Fruit fly (Drosophila melanogaster) whole organism, embryonic: Measurements from ENCODE around the gene cype.
A peak's percentile ranks its signal among the peaks of the same experiment; 100 is the strongest.

Experiments used
- Bdp1 ChIP-seq: fragments of 200-800 bp; sonication (Bioruptor generic); optimal IDR thresholded peaks from 3 replicates; lab custom pipeline; 2016; ENCODE audit warnings: missing biosample characterization, missing genetic modification characterization
- CG10267 ChIP-seq: fragments of 200-800 bp; sonication (Bioruptor generic); optimal IDR thresholded peaks from 2 replicates; lab custom pipeline; 2018; ENCODE audit warnings: missing biosample characterization, mild to moderate bottlenecking, missing genetic modification characterization, moderate library complexity
- CG10654 ChIP-seq: fragments of 200-800 bp; sonication (Bioruptor generic); optimal IDR thresholded peaks from 2 replicates; lab custom pipeline; 2016; ENCODE audit warnings: missing biosample characterization, missing genetic modification characterization
- CG11247 ChIP-seq: fragments of 200-800 bp; sonication (Bioruptor generic); IDR thresholded peaks from 2 replicates; pipeline ENCODE4 v1.3.6; 2022; ENCODE audit warnings: missing biosample characterization, missing genetic modification characterization
- CG14667 ChIP-seq: fragments of 200-800 bp; sonication (Bioruptor generic); IDR thresholded peaks from 2 replicates; pipeline ENCODE4 v1.3.6; 2022; ENCODE audit warnings: missing biosample characterization, missing genetic modification characterization
- CG1832 ChIP-seq: fragments of 200-800 bp; sonication (Bioruptor generic); optimal IDR thresholded peaks from 2 replicates; lab custom pipeline; 2017; ENCODE audit warnings: missing biosample characterization, mild to moderate bottlenecking, missing genetic modification characterization, inconsistent platforms
- CG2120 ChIP-seq: fragments of 200-800 bp; sonication (Bioruptor generic); optimal IDR thresholded peaks from 3 replicates; lab custom pipeline; 2016; ENCODE audit warnings: missing biosample characterization, missing genetic modification characterization
- CG2202 ChIP-seq: fragments of 200-800 bp; sonication (Bioruptor generic); optimal IDR thresholded peaks from 2 replicates; lab custom pipeline; 2018; ENCODE audit warnings: missing biosample characterization, mild to moderate bottlenecking, missing genetic modification characterization
- CG2678 ChIP-seq: fragments of 200-800 bp; sonication (Bioruptor generic); optimal IDR thresholded peaks from 3 replicates; lab custom pipeline; 2019; ENCODE audit warnings: missing biosample characterization, mild to moderate bottlenecking, missing genetic modification characterization, moderate library complexity
- CG3726 ChIP-seq: fragments of 200-800 bp; sonication (Bioruptor generic); IDR thresholded peaks from 3 replicates; pipeline ENCODE4, ENCODE4 v1.3.6; 2022; ENCODE audit warnings: missing biosample characterization, missing genetic modification characterization
- CG3847 ChIP-seq: fragments of 200-800 bp; sonication (Bioruptor generic); IDR thresholded peaks from 2 replicates; pipeline ENCODE4 v1.3.6; 2022; ENCODE audit warnings: missing biosample characterization, missing genetic modification characterization
- CG3995 ChIP-seq: fragments of 200-800 bp; sonication (Bioruptor generic); optimal IDR thresholded peaks from 3 replicates; lab custom pipeline; 2016; ENCODE audit warnings: missing biosample characterization, missing genetic modification characterization
- CG42726 ChIP-seq: fragments of 200-800 bp; sonication (Bioruptor generic); IDR thresholded peaks from 2 replicates; pipeline ENCODE4 v1.3.6; 2022; ENCODE audit warnings: missing biosample characterization, missing genetic modification characterization; ENCODE audit not compliant: partially characterized antibody
- CG4328 ChIP-seq: fragments of 200-800 bp; sonication (Bioruptor generic); optimal IDR thresholded peaks from 3 replicates; lab custom pipeline; 2017; ENCODE audit warnings: missing biosample characterization, missing genetic modification reagents, missing genetic modification characterization
- CG4617 ChIP-seq: fragments of 200-800 bp; sonication (Bioruptor generic); optimal IDR thresholded peaks from 3 replicates; lab custom pipeline; 2016; ENCODE audit warnings: missing biosample characterization, missing genetic modification characterization, borderline replicate concordance
- CG4730 ChIP-seq: fragments of 200-800 bp; sonication (Bioruptor generic); IDR thresholded peaks from 2 replicates; pipeline ENCODE4 v1.3.6; 2022; ENCODE audit warnings: missing biosample characterization, missing genetic modification characterization
- CG6791 ChIP-seq: fragments of 200-800 bp; sonication (Bioruptor generic); IDR thresholded peaks from 3 replicates; pipeline ENCODE4 v1.3.6; 2022; ENCODE audit warnings: missing biosample characterization, missing genetic modification characterization; ENCODE audit not compliant: partially characterized antibody
- CG7372 ChIP-seq: fragments of 200-800 bp; sonication (Bioruptor generic); IDR thresholded peaks from 2 replicates; pipeline ENCODE4 v1.3.6; 2022; ENCODE audit warnings: missing biosample characterization, missing genetic modification characterization
- CG7556 ChIP-seq: fragments of 200-800 bp; sonication (Bioruptor generic); optimal IDR thresholded peaks from 2 replicates; lab custom pipeline; 2017; ENCODE audit warnings: missing biosample characterization, mild to moderate bottlenecking, missing genetic modification characterization
- CG7839 ChIP-seq: fragments of 200-800 bp; sonication (Bioruptor generic); optimal IDR thresholded peaks from 3 replicates; lab custom pipeline; 2018; ENCODE audit warnings: missing biosample characterization, mild to moderate bottlenecking, missing genetic modification characterization, moderate library complexity
- CG8290 ChIP-seq, 3 experiments: fragments of 200-800 bp; sonication (Bioruptor generic); optimal IDR thresholded peaks; 2 replicates each; lab custom pipeline; 2016 to 2019; ENCODE audit warnings: missing biosample characterization in 3 of 3, missing genetic modification characterization in 3 of 3, mild to moderate bottlenecking in 2 of 3, moderate library complexity in 1 of 3
- CG9932 ChIP-seq: fragments of 200-800 bp; sonication (Bioruptor generic); IDR thresholded peaks from 2 replicates; pipeline ENCODE4 v1.3.6; 2022; ENCODE audit warnings: missing biosample characterization, missing genetic modification characterization
- Doc3 ChIP-seq: fragments of 200-800 bp; sonication (Bioruptor generic); IDR thresholded peaks from 3 replicates; pipeline ENCODE4 v1.3.6; 2022; ENCODE audit warnings: missing biosample characterization, missing genetic modification characterization; ENCODE audit not compliant: partially characterized antibody
- HLHmδ ChIP-seq: fragments of 200-800 bp; sonication (Bioruptor generic); optimal IDR thresholded peaks from 2 replicates; lab custom pipeline; 2018; ENCODE audit warnings: missing biosample characterization, mild to moderate bottlenecking, missing genetic modification characterization, moderate library complexity
- MBD-R2 ChIP-seq: fragments of 200-800 bp; sonication (Bioruptor generic); IDR thresholded peaks from 2 replicates; pipeline ENCODE4 v1.3.6; 2022; ENCODE audit warnings: missing biosample characterization, missing genetic modification characterization
- Stat92E ChIP-seq, 3 experiments: fragments of >200 bp in 2 of 3; fragments of 200-800 bp in 1 of 3; sonication (Bioruptor generic) in 1 of 3; optimal IDR thresholded peaks; 2 replicates each; lab custom pipeline; 2017 to 2019; ENCODE audit warnings: missing biosample characterization in 3 of 3, missing genetic modification characterization in 3 of 3, mild to moderate bottlenecking in 1 of 3, moderate library complexity in 1 of 3
- al ChIP-seq: fragments of 200-800 bp; sonication (Bioruptor generic); IDR thresholded peaks from 2 replicates; pipeline ENCODE4 v1.3.6; 2022; ENCODE audit warnings: missing biosample characterization, missing genetic modification characterization
- ap ChIP-seq: fragments of 200-800 bp; sonication (Bioruptor generic); IDR thresholded peaks from 2 replicates; pipeline ENCODE4 v1.3.6; 2022; ENCODE audit warnings: missing biosample characterization, missing genetic modification characterization
- caup ChIP-seq: fragments of 200-800 bp; sonication (Bioruptor generic); optimal IDR thresholded peaks from 3 replicates; lab custom pipeline; 2017; ENCODE audit warnings: missing biosample characterization, mild to moderate bottlenecking, missing genetic modification characterization, moderate library complexity; ENCODE audit not compliant: severe bottlenecking
- chinmo ChIP-seq: fragments of 200-800 bp; sonication (Bioruptor generic); IDR thresholded peaks from 4 replicates; pipeline ENCODE4 v1.3.6; 2022; ENCODE audit warnings: missing biosample characterization, missing genetic modification characterization; ENCODE audit not compliant: partially characterized antibody
- dimm ChIP-seq: fragments of 200-800 bp; sonication (Bioruptor generic); IDR thresholded peaks from 2 replicates; pipeline ENCODE4 v1.3.6; 2022; ENCODE audit warnings: missing biosample characterization, missing genetic modification characterization
- gce ChIP-seq: fragments of 200-800 bp; sonication (Bioruptor generic); IDR thresholded peaks from 3 replicates; pipeline ENCODE4 v1.3.6; 2022; ENCODE audit warnings: missing biosample characterization, missing genetic modification characterization
- gcm2 ChIP-seq: fragments of 200-800 bp; sonication (Bioruptor generic); optimal IDR thresholded peaks from 2 replicates; lab custom pipeline; 2016; ENCODE audit warnings: missing biosample characterization, missing genetic modification characterization
- grau ChIP-seq: fragments of 200-800 bp; optimal IDR thresholded peaks from 3 replicates; lab custom pipeline; 2019; ENCODE audit warnings: missing biosample characterization, mild to moderate bottlenecking, missing genetic modification characterization, moderate library complexity
- grn ChIP-seq: fragments of 200-800 bp; sonication (Bioruptor generic); optimal IDR thresholded peaks from 3 replicates; lab custom pipeline; 2017; ENCODE audit warnings: missing biosample characterization, missing genetic modification characterization
- inv ChIP-seq: fragments of 200-800 bp; sonication (Bioruptor generic); IDR thresholded peaks from 2 replicates; pipeline ENCODE4 v1.3.6; 2022; ENCODE audit warnings: missing biosample characterization, missing genetic modification characterization; ENCODE audit not compliant: partially characterized antibody
- jigr1 ChIP-seq: fragments of 200-800 bp; sonication (Bioruptor generic); IDR thresholded peaks from 3 replicates; pipeline ENCODE4 v1.3.6; 2022; ENCODE audit warnings: missing biosample characterization, missing genetic modification characterization
- jumu ChIP-seq: fragments of 200-800 bp; sonication (Bioruptor generic); optimal IDR thresholded peaks from 3 replicates; lab custom pipeline; 2016; ENCODE audit warnings: missing biosample characterization, missing genetic modification characterization
- kni ChIP-seq: fragments of 200-800 bp; sonication (Bioruptor generic); optimal IDR thresholded peaks from 3 replicates; lab custom pipeline; 2017; ENCODE audit warnings: mild to moderate bottlenecking, missing biosample characterization, missing genetic modification reagents, missing genetic modification characterization
- mam ChIP-seq: fragments of 200-800 bp; sonication (Bioruptor generic); optimal IDR thresholded peaks from 3 replicates; lab custom pipeline; 2016; ENCODE audit warnings: missing biosample characterization, missing genetic modification characterization
- ranshi ChIP-seq: fragments of 200-800 bp; sonication (Bioruptor generic); IDR thresholded peaks from 2 replicates; pipeline ENCODE4 v1.3.6; 2022; ENCODE audit warnings: missing biosample characterization, missing genetic modification characterization
- run ChIP-seq: fragments of 200-800 bp; sonication (Bioruptor generic); optimal IDR thresholded peaks from 3 replicates; lab custom pipeline; 2018; ENCODE audit warnings: missing biosample characterization, mild to moderate bottlenecking, missing genetic modification characterization
- sisA ChIP-seq: fragments of 200-800 bp; sonication (Bioruptor generic); IDR thresholded peaks from 2 replicates; pipeline ENCODE4 v1.3.6; 2022; ENCODE audit warnings: missing biosample characterization, missing genetic modification characterization
- so ChIP-seq: fragments of 200-800 bp; sonication (Bioruptor generic); IDR thresholded peaks from 3 replicates; pipeline ENCODE4 v1.3.6; 2022; ENCODE audit warnings: missing biosample characterization, missing genetic modification characterization
- twi ChIP-seq: fragments of 200-800 bp; optimal IDR thresholded peaks from 2 replicates; lab custom pipeline; 2019; ENCODE audit warnings: missing biosample characterization, mild to moderate bottlenecking, missing genetic modification characterization, moderate library complexity
- wek ChIP-seq: fragments of 200-800 bp; sonication (Bioruptor generic); optimal IDR thresholded peaks from 3 replicates; lab custom pipeline; 2018; ENCODE audit warnings: missing biosample characterization, mild to moderate bottlenecking, missing genetic modification characterization, moderate library complexity
- zen ChIP-seq: fragments of 200-800 bp; sonication (Bioruptor generic); optimal IDR thresholded peaks from 3 replicates; lab custom pipeline; 2018; ENCODE audit warnings: missing biosample characterization, mild to moderate bottlenecking, missing genetic modification characterization, moderate library complexity

cype gene

DNA sequence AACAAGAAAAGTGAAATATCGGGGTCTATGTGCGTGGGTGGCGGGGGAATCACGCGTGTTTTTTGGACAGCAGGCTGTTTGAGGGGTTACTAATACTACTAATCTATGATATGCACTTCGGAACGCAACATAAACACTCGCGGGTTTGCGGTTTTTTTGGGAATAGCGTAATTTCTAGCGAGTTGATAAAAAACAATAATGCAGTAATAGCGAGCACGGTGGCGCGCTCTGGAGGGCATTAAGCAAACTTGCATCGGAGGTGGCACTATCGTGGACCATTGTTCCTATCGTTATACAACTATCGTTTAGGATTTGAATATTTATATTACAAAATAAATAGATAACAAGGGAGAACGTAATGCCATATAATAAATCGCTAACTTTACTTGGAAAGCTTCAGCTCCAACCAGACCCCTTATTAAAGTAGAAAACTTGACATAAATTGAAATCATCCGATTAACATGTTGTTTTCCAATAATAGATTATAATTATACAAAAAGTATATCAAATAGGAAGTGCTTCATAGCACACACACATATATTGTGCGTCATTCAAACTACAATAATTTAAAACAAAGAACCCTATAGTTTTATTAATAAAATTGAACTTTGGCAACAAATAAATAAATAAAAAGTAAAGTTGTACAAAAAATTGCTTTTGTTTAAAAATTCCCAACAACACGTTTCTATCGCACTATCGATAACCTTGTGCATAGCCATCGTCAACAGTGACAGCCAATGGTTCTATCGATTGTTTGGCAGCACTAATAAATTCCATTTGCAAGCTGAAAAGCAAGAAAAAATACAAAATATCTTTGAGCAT is 48.5 kb upstream of the cype start, which contains the start of the genes Nin and Bub1 (continued):
- peak; percentile 37; the same call in 1 of the 2 replicates for TF ChIP-seq sisA (GFP tag; lab: Robert Waterston, UW)
- TF ChIP-seq CG4617 (GFP tag; lab: Kevin White, UChicago) = peak; percentile 76
- TF ChIP-seq gcm2 (GFP tag; lab: Kevin White, UChicago) = no peak
- TF ChIP-seq Doc3 (GFP tag; lab: Robert Waterston, UW) = peak; percentile 65
- no peak for TF ChIP-seq HLHmδ (GFP tag; lab: Kevin White, UChicago)
- no peak for TF ChIP-seq grn (GFP tag; lab: Kevin White, UChicago)
- peak; percentile 10 for TF ChIP-seq mam (GFP tag; lab: Kevin White, UChicago)
- TF ChIP-seq ap (GFP tag; lab: Robert Waterston, UW) = 0 out of 2 replicates have a peak, but pooled peaks have one; percentile 17
- no peak for TF ChIP-seq CG2678 (tag; lab: Kevin White, UChicago)
- TF ChIP-seq CG4328 (GFP tag; lab: Kevin White, UChicago) = no peak
- TF ChIP-seq CG10654 (GFP tag; lab: Kevin White, UChicago) = no peak
- TF ChIP-seq CG1832 = no peak
- TF ChIP-seq CG2120 (GFP tag; lab: Kevin White, UChicago) = peak; percentile 48
- TF ChIP-seq CG3995 (GFP tag; lab: Kevin White, UChicago) = peak; percentile 34
- no peak for TF ChIP-seq caup (GFP tag; lab: Kevin White, UChicago)
- TF ChIP-seq gce (GFP tag; lab: Robert Waterston, UW) = 0 out of 3 replicates have a peak, but pooled peaks have one; percentile 47
- no peak for TF ChIP-seq dimm (GFP tag; lab: Robert Waterston, UW)
- no peak for TF ChIP-seq al (GFP tag; lab: Robert Waterston, UW)
- no peak for TF ChIP-seq jumu (GFP tag; lab: Kevin White, UChicago)
- TF ChIP-seq CG6791 (GFP tag; lab: Robert Waterston, UW) = peak; percentile 92
- no peak for TF ChIP-seq Stat92E (GFP tag; optimal IDR thresholded peaks at IDR 0.05; lab: Kevin White, UChicago)
- peak; percentile 25 for TF ChIP-seq grau
- peak; percentile 38 for TF ChIP-seq CG7372 (GFP tag; lab: Robert Waterston, UW)
- TF ChIP-seq zen (tag; lab: Kevin White, UChicago) = no peak
- TF ChIP-seq CG11247 (GFP tag; lab: Robert Waterston, UW) = peak; percentile 48; the same call in 1 of the 2 replicates
- TF ChIP-seq run (tag; lab: Kevin White, UChicago) = no peak
- peak; percentile 96 for TF ChIP-seq CG42726
- no peak for TF ChIP-seq CG2202 (tag; lab: Kevin White, UChicago)
- no peak for TF ChIP-seq twi (tag; lab: Kevin White, UChicago)
- peak; percentile 3 for TF ChIP-seq wek (GFP tag; lab: Kevin White, UChicago)
- TF ChIP-seq jigr1 (GFP tag; lab: Robert Waterston, UW) = 0 out of 3 replicates have a peak, but pooled peaks have one; percentile 30
- TF ChIP-seq chinmo (GFP tag; lab: Robert Waterston, UW) = peak; percentile 64; the same call in 3 of the 4 replicates
- peak; percentile 87 for TF ChIP-seq inv (GFP tag; lab: Robert Waterston, UW)
- TF ChIP-seq ranshi (GFP tag; lab: Robert Waterston, UW) = 0 out of 2 replicates have a peak, but pooled peaks have one; percentile 33
- peak; percentile 14; the same call in 1 of the 2 replicates for TF ChIP-seq CG14667 (GFP tag; lab: Robert Waterston, UW)
- no peak for TF ChIP-seq so (GFP tag; lab: Robert Waterston, UW)
- TF ChIP-seq MBD-R2 (GFP tag; lab: Robert Waterston, UW) = peak; percentile 49
- TF ChIP-seq CG10267 (tag; lab: Kevin White, UChicago) = peak; percentile 14
- TF ChIP-seq CG3847 (GFP tag; lab: Robert Waterston, UW) = peak; percentile 57
- peak; percentile 10 for TF ChIP-seq CG7556 (GFP tag; lab: Kevin White, UChicago)
- TF ChIP-seq CG8290 (GFP tag; optimal IDR thresholded peaks at IDR 0.05; lab: Kevin White, UChicago) = peak; percentile 4
- no peak for TF ChIP-seq CG8290 (tag; optimal IDR thresholded peaks at IDR 0.05; lab: Kevin White, UChicago)
- no peak for TF ChIP-seq Bdp1
- no peak for TF ChIP-seq CG4730
- no peak for TF ChIP-seq kni (GFP tag; lab: Kevin White, UChicago)
- no peak for TF ChIP-seq CG7839 (tag; lab: Kevin White, UChicago)
- no peak for TF ChIP-seq CG3726 (GFP tag; lab: Robert Waterston, UW)
- TF ChIP-seq CG9932 (GFP tag; lab: Robert Waterston, UW) = peak; percentile 80
